Worm (Caenorhabditis elegans): ENCODE measurements around the gene K09F6.10.

The K09F6.10 gene

ce11 chrII:2279839-2280238 is 8.8 kb downstream of the K09F6.10 start, which contains the start of gene K09F6.11:
Gene K09F6.11 (plus strand): TSS chrII:2280139.
- TF ChIP-seq ama-1 (optimal IDR thresholded peaks at IDR 0.05) = no peak
- no peak for TF ChIP-seq C34F6.9 (tag; optimal IDR thresholded peaks at IDR 0.05)
- TF ChIP-seq unc-62 (GFP tag; optimal IDR thresholded peaks at IDR 0.05) = no peak
- no peak for TF ChIP-seq unc-55 (GFP tag; optimal IDR thresholded peaks at IDR 0.05)
- TF ChIP-seq ceh-82 (tag; optimal IDR thresholded peaks at IDR 0.05) = no peak
- no peak for TF ChIP-seq lin-39 (tag; optimal IDR thresholded peaks at IDR 0.05)
- no peak for TF ChIP-seq R02D3.7 (tag; optimal IDR thresholded peaks at IDR 0.05)
- TF ChIP-seq skn-1 (tag; optimal IDR thresholded peaks at IDR 0.05) = no peak
- no peak for TF ChIP-seq nhr-237 (tag; optimal IDR thresholded peaks at IDR 0.05)
- TF ChIP-seq F13H6.1 (tag; optimal IDR thresholded peaks at IDR 0.05) = no peak
- no peak for TF ChIP-seq lin-11 (tag; optimal IDR thresholded peaks at IDR 0.05)
- no peak for TF ChIP-seq gmeb-1 (tag; optimal IDR thresholded peaks at IDR 0.05)
- TF ChIP-seq ztf-4 (tag; optimal IDR thresholded peaks at IDR 0.05) = no peak
- no peak for TF ChIP-seq lsy-2 (tag; optimal IDR thresholded peaks at IDR 0.05)
- TF ChIP-seq unc-39 (tag; optimal IDR thresholded peaks at IDR 0.05) = no peak
- TF ChIP-seq peb-1 (tag; optimal IDR thresholded peaks at IDR 0.05) = no peak
- TF ChIP-seq zag-1 (tag; optimal IDR thresholded peaks at IDR 0.05) = no peak
- TF ChIP-seq ZK546.5 (tag; optimal IDR thresholded peaks at IDR 0.05) = no peak

DNA sequence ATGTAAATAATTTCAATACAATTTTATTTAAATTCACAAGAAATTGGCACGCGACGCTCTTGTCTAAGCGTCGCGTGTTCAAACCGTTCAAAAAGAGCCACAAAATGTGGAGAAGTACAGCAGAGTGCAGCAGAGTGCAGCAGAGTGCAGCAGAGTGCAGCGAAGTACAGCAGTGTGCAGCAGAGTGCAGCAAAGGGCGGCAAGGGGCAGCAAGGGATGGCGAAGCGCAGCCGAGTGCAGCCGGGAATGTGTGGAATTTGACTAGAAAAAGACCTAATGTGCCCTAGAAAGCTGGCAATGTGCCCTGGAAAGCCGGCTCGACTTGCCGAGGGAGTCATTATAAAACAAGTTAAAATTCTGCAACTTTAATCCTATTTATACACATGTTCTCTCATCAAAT is 9.4 kb downstream of the K09F6.10 start, which contains the start of gene K09F6.6:
Gene K09F6.6 (minus strand): TSS at position 43 of the 400 bp plus-strand sequence.
- TF ChIP-seq zag-1 (tag; optimal IDR thresholded peaks at IDR 0.05) = no peak
- no peak for TF ChIP-seq skn-1 (tag; optimal IDR thresholded peaks at IDR 0.05)
- TF ChIP-seq lin-13 (GFP tag; optimal IDR thresholded peaks at IDR 0.05) = no peak
- TF ChIP-seq nhr-237 (tag; optimal IDR thresholded peaks at IDR 0.05) = no peak
- no peak for TF ChIP-seq Y55F3AM.14 (GFP tag; optimal IDR thresholded peaks at IDR 0.05)
- no peak for TF ChIP-seq lsy-2 (tag; optimal IDR thresholded peaks at IDR 0.05)
- no peak for TF ChIP-seq C34F6.9 (tag; optimal IDR thresholded peaks at IDR 0.05)
- TF ChIP-seq nhr-25 (tag; optimal IDR thresholded peaks at IDR 0.05) = no peak
- no peak for TF ChIP-seq ztf-1 (GFP tag; conservative IDR thresholded peaks at IDR 0.05)
- no peak for TF ChIP-seq nhr-6 (tag; optimal IDR thresholded peaks at IDR 0.05)
- TF ChIP-seq fos-1 (tag; optimal IDR thresholded peaks at IDR 0.05) = no peak
- no peak for TF ChIP-seq elt-3 (tag; optimal IDR thresholded peaks at IDR 0.05)
- TF ChIP-seq nhr-11 (tag; optimal IDR thresholded peaks at IDR 0.05) = no peak
- TF ChIP-seq ZK546.5 (tag; optimal IDR thresholded peaks at IDR 0.05) = no peak
- TF ChIP-seq mab-5 (tag; optimal IDR thresholded peaks at IDR 0.05) = no peak
- TF ChIP-seq sma-9 (GFP tag; optimal IDR thresholded peaks at IDR 0.05) = no peak
- TF ChIP-seq sma-9 (tag; optimal IDR thresholded peaks at IDR 0.05) = no peak
- no peak for TF ChIP-seq aly-2 (tag; optimal IDR thresholded peaks at IDR 0.05)
- no peak for TF ChIP-seq egl-27 (tag; optimal IDR thresholded peaks at IDR 0.05)
- no peak for TF ChIP-seq ama-1 (optimal IDR thresholded peaks at IDR 0.05)
- TF ChIP-seq lin-11 (tag; optimal IDR thresholded peaks at IDR 0.05) = no peak

- TF ChIP-seq elt-1 (tag; optimal IDR thresholded peaks at IDR 0.05) = no peak
- no peak for TF ChIP-seq egl-27 (tag; optimal IDR thresholded peaks at IDR 0.05)
- TF ChIP-seq aly-2 (tag; optimal IDR thresholded peaks at IDR 0.05) = no peak
- TF ChIP-seq ama-1 (optimal IDR thresholded peaks at IDR 0.05) = no peak
These were observed 11.3 kb downstream of the K09F6.10 start, which contains the start of gene K09F6.15 for ce11 chrII:2277418-2277817. Gene K09F6.15 (minus strand): TSS chrII:2277518.

DNA sequence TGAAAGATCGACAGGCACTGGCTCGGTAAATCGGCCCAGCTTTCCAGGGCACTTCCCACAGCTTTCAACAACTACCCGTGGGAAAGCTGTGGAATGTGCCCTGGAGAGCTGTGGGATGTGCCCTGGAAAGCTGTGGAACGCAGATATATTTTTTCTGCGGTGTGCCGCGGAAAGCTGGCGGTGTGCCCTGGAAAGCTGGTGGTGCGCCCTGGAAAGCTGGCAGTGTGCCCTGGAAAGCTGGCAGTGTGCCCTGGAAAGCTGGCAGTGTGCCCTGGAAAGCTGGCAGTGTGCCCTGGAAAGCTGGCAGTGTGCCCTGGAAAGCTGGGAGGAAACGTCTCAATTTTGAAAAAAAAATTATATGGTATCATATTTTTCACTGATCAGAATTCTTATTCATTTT is 14.9 kb downstream of the K09F6.10 start:
- no peak for TF ChIP-seq peb-1 (tag; optimal IDR thresholded peaks at IDR 0.05)
- no peak for TF ChIP-seq Y55F3AM.14 (GFP tag; optimal IDR thresholded peaks at IDR 0.05)
- no peak for TF ChIP-seq elt-1 (tag; optimal IDR thresholded peaks at IDR 0.05)
- TF ChIP-seq unc-62 (GFP tag; optimal IDR thresholded peaks at IDR 0.05) = no peak
- no peak for TF ChIP-seq crh-2 (tag; optimal IDR thresholded peaks at IDR 0.05)
- no peak for TF ChIP-seq lin-13 (GFP tag; optimal IDR thresholded peaks at IDR 0.05)
- no peak for TF ChIP-seq aly-2 (tag; optimal IDR thresholded peaks at IDR 0.05)
- no peak for TF ChIP-seq nhr-23 (tag; optimal IDR thresholded peaks at IDR 0.05)
- TF ChIP-seq mbf-1 (tag; optimal IDR thresholded peaks at IDR 0.05) = no peak
- no peak for TF ChIP-seq fos-1 (tag; optimal IDR thresholded peaks at IDR 0.05)
- no peak for TF ChIP-seq sma-3 (GFP tag; optimal IDR thresholded peaks at IDR 0.05)
- no peak for TF ChIP-seq ztf-4 (tag; optimal IDR thresholded peaks at IDR 0.05)
- no peak for TF ChIP-seq ZK546.5 (tag; optimal IDR thresholded peaks at IDR 0.05)
- no peak for TF ChIP-seq snpc-4 (tag; optimal IDR thresholded peaks at IDR 0.05)
- TF ChIP-seq elt-3 (tag; optimal IDR thresholded peaks at IDR 0.05) = no peak
- TF ChIP-seq lin-11 (tag; optimal IDR thresholded peaks at IDR 0.05) = no peak
- no peak for TF ChIP-seq nhr-21 (tag; optimal IDR thresholded peaks at IDR 0.05)
- TF ChIP-seq mab-5 (tag; optimal IDR thresholded peaks at IDR 0.05) = no peak

Data from whole organism, L2 larva.